Fruit fly (Drosophila melanogaster) whole organism: ENCODE results near the gene Pcd.

Source experiments
- CG8478 ChIP-seq: fragments of >200 bp; optimal IDR thresholded peaks from 2 replicates; lab custom pipeline; 2018; ENCODE audit warnings: inconsistent platforms
- Dll ChIP-seq: fragments of >200 bp; optimal IDR thresholded peaks from 2 replicates; lab custom pipeline; 2017
- EcR ChIP-seq, 2 experiments: fragments of >200 bp; optimal IDR thresholded peaks; 2 replicates each; lab custom pipeline; 2017; ENCODE audit warnings: missing biosample characterization in 2 of 2, missing genetic modification characterization in 2 of 2, missing genetic modification reagents in 2 of 2
- pan ChIP-seq: fragments of >200 bp; optimal IDR thresholded peaks from 2 replicates; lab custom pipeline; 2017
- psq ChIP-seq: fragments of >200 bp; optimal IDR thresholded peaks from 2 replicates; lab custom pipeline; 2017
- usp ChIP-seq: fragments of >200 bp; optimal IDR thresholded peaks from 2 replicates; lab custom pipeline; 2017; ENCODE audit warnings: missing biosample characterization, missing genetic modification characterization, mixed read lengths

Pcd gene

dm6 chr3R:29764249-29765042, 41.5 kb downstream of the Pcd start:
- peak; percentile 84 for TF ChIP-seq Dll
- TF ChIP-seq EcR (GFP tag; optimal IDR thresholded peaks at IDR 0.05; lab: Kevin White, UChicago) = no peak
- no peak for TF ChIP-seq usp

- TF ChIP-seq psq (lab: Kevin White, UChicago) (no peak), CG8478 (lab: Kevin White, UChicago) (no peak), usp (no peak), EcR (GFP tag; optimal IDR thresholded peaks at IDR 0.05; lab: Kevin White, UChicago) (no peak), pan (lab: Kevin White, UChicago) (no peak), Dll (no peak)
Observed at dm6 chr3R:29765267-29766095, 42.5 kb downstream of the Pcd start, which contains the start of gene kay. Gene kay (plus strand): TSS chr3R:29765995.

DNA sequence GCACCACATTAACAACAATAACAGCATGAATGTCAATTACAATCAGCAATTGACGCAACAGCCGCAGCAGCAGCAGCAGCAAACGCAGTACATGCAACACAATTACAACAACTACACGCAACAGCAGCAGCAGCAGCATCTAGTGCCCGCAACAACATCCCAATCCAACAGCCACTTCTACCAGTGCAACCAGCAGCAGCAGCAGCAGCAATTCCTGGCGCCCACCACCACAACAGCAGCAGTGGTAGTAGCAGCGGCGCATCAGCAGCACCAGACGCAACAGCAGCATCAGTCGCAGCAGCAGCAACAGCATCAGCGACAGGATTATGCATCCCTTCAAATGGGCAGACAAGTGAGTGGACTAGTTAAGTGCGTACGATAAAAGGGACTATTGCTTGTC, 44.3 kb downstream of the Pcd start:
- TF ChIP-seq pan (lab: Kevin White, UChicago) (no peak), Dll (no peak), CG8478 (lab: Kevin White, UChicago) (no peak), psq (lab: Kevin White, UChicago) (no peak), EcR (GFP tag; optimal IDR thresholded peaks at IDR 0.05; lab: Kevin White, UChicago) (no peak), usp (no peak)

dm6 chr3R:29770930-29771329, 48.0 kb downstream of the Pcd start:
- TF ChIP-seq EcR (GFP tag; optimal IDR thresholded peaks at IDR 0.05; lab: Kevin White, UChicago) (no peak), psq (lab: Kevin White, UChicago) (no peak), usp (no peak), Dll (no peak), CG8478 (lab: Kevin White, UChicago) (no peak), pan (lab: Kevin White, UChicago) (no peak)

dm6 chr3R:29771645-29772089, 48.7 kb downstream of the Pcd start:
- no peak for TF ChIP-seq Dll
- TF ChIP-seq psq (lab: Kevin White, UChicago) = no peak
- no peak for TF ChIP-seq pan (lab: Kevin White, UChicago)
- no peak for TF ChIP-seq EcR (GFP tag; optimal IDR thresholded peaks at IDR 0.05; lab: Kevin White, UChicago)
- TF ChIP-seq CG8478 (lab: Kevin White, UChicago) = no peak
- TF ChIP-seq usp = no peak

DNA sequence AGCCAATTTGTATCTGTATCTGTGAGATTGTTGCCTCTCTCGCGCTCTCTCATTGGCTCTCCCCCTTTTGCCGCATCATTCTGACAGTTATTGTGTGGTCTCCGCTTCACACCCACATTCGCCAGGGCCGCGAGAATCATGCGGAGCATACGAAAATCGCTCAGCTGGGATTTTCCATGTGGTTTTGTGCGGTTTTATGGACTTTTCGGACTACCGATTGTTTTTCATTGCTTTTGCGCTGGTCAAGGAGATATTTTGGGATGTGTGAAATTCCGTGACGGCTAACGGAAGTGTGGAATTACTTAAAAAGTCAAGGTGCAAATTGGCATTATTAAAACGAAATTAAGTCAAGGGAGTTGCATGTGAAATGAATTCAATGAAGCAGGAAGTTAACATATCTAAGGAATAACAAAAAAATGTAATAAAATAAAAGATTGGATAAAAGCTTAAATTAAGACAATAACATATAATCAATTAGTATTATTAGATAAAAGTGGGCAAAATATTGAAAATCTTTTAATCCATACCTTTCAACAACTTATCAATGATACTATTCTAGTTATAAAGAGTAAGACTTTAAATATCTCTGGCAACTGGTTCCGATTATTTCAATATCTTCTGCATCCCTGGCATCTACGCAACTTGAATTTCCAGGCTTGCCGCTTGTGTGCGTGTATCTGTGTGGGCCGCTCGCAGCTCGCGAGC, 49.3 kb downstream of the Pcd start:
- TF ChIP-seq EcR (GFP tag; optimal IDR thresholded peaks at IDR 0.05; lab: Kevin White, UChicago) (no peak), pan (lab: Kevin White, UChicago) (no peak), psq (lab: Kevin White, UChicago) (peak; percentile 56), Dll (peak; percentile 83), usp (no peak), CG8478 (lab: Kevin White, UChicago) (no peak)

dm6 chr3R:29772795-29773331, 49.9 kb downstream of the Pcd start:
- TF ChIP-seq psq (lab: Kevin White, UChicago) = no peak
- peak; percentile 82 for TF ChIP-seq CG8478 (lab: Kevin White, UChicago)
- peak in 1 of 2 experiments; percentile 47 for TF ChIP-seq EcR (GFP tag; optimal IDR thresholded peaks at IDR 0.05; lab: Kevin White, UChicago)
- peak; percentile 88 for TF ChIP-seq Dll
